Worm (Caenorhabditis elegans) whole organism, midembryonic: ENCODE results near the gene D1086.11.

Experiments used
- T22C8.4 ChIP-seq: fragments of 200-800 bp; sonication (Bioruptor generic); IDR thresholded peaks from 2 replicates; pipeline ENCODE4 v1.3.6; 2022; ENCODE audit warnings: missing genetic modification characterization, missing compliant biosample characterization
- cog-1 ChIP-seq: sonication (generic microtip); optimal IDR thresholded peaks from 2 replicates; lab custom pipeline; 2016; ENCODE audit warnings: missing genetic modification characterization, missing compliant biosample characterization
- flt-1 ChIP-seq: fragments of 200-800 bp; sonication (Bioruptor generic); IDR thresholded peaks from 2 replicates; pipeline ENCODE4 v1.3.6; 2022; ENCODE audit warnings: missing genetic modification characterization, missing compliant biosample characterization
- klf-2 ChIP-seq: fragments of 200-800 bp; sonication (Bioruptor generic); conservative IDR thresholded peaks from 2 replicates; pipeline ENCODE4 v1.3.6; 2022; ENCODE audit warnings: missing genetic modification reagents, missing genetic modification characterization, missing compliant biosample characterization
- med-1 ChIP-seq: sonication (generic microtip); optimal IDR thresholded peaks from 2 replicates; lab custom pipeline; 2017; ENCODE audit warnings: missing genetic modification characterization, mild to moderate bottlenecking, missing compliant biosample characterization, antibody characterized with exemption, missing genetic modification reagents; ENCODE audit not compliant: insufficient read depth
- ref-1 ChIP-seq: fragments of 200-800 bp; sonication (Bioruptor generic); conservative IDR thresholded peaks from 2 replicates; pipeline ENCODE4 v1.3.6; 2022; ENCODE audit warnings: missing genetic modification reagents, missing genetic modification characterization, missing compliant biosample characterization
- tab-1 ChIP-seq: fragments of 200-800 bp; sonication (Bioruptor generic); IDR thresholded peaks from 2 replicates; pipeline ENCODE4 v1.3.6; 2022; ENCODE audit warnings: missing genetic modification characterization, missing compliant biosample characterization
- ztf-23 ChIP-seq: fragments of 200-800 bp; sonication (Bioruptor generic); IDR thresholded peaks from 2 replicates; pipeline ENCODE4 v1.3.6; 2022; ENCODE audit warnings: missing genetic modification reagents, missing genetic modification characterization, missing compliant biosample characterization

DNA sequence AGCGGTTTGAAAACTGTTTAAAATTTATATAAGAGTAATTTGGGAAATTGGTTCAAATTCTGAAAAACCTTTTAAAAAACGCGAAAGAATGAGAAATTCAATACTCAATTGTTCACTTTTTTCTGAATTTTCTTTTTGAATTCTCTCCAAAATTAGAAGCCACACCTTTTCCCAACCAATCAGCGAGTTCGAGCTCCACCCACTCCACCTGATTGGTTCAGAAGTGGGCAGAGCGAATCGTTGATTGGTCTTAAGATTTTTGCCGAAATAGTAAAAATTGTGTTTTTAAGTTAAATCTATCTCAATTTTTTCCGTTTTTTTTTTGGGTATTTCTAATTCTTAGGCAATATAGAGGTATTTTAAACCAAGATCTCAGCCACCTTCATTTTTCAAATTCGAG lies 10.3 kb upstream of the D1086.11 start:
- TF ChIP-seq ztf-23 (no peak), T22C8.4 (GFP tag; lab: Robert Waterston, UW) (no peak), cog-1 (tag; lab: Kevin White, UChicago) (no peak), tab-1 (GFP tag; lab: Robert Waterston, UW) (no peak), med-1 (GFP tag; lab: Kevin White, UChicago) (no peak), flt-1 (GFP tag; lab: Robert Waterston, UW) (no peak), ref-1 (GFP tag; lab: Robert Waterston, UW) (no peak), klf-2 (GFP tag; lab: Robert Waterston, UW) (no peak)
